Worm (Caenorhabditis elegans): ENCODE data around the gene F54D12.8.

ce11 chrII:1372138-1372537 lies 25.7 kb downstream of the F54D12.8 start:
- TF ChIP-seq unc-130 (GFP tag; optimal IDR thresholded peaks at IDR 0.05) (no peak), nhr-237 (tag; optimal IDR thresholded peaks at IDR 0.05) (no peak), F37D6.2 (tag; optimal IDR thresholded peaks at IDR 0.05) (no peak), egl-43 (GFP tag; IDR thresholded peaks at IDR 0.05) (no peak), dmd-6 (GFP tag; IDR thresholded peaks at IDR 0.05) (no peak), pqm-1 (tag; optimal IDR thresholded peaks at IDR 0.05) (no peak), dmd-9 (GFP tag; IDR thresholded peaks at IDR 0.05) (no peak), Y105C5A.15 (GFP tag; IDR thresholded peaks at IDR 0.05) (no peak), nhr-11 (tag; optimal IDR thresholded peaks at IDR 0.05) (no peak), aly-2 (tag; optimal IDR thresholded peaks at IDR 0.05) (no peak), ama-1 (optimal IDR thresholded peaks at IDR 0.05) (no peak), Y48G9A.11 (GFP tag; IDR thresholded peaks at IDR 0.05) (no peak), fkh-10 (GFP tag; optimal IDR thresholded peaks at IDR 0.05) (no peak)

All from whole organism, L4 larva.